Fruit fly (Drosophila melanogaster): Measurements from ENCODE around the gene mura.

Gene mura

DNA sequence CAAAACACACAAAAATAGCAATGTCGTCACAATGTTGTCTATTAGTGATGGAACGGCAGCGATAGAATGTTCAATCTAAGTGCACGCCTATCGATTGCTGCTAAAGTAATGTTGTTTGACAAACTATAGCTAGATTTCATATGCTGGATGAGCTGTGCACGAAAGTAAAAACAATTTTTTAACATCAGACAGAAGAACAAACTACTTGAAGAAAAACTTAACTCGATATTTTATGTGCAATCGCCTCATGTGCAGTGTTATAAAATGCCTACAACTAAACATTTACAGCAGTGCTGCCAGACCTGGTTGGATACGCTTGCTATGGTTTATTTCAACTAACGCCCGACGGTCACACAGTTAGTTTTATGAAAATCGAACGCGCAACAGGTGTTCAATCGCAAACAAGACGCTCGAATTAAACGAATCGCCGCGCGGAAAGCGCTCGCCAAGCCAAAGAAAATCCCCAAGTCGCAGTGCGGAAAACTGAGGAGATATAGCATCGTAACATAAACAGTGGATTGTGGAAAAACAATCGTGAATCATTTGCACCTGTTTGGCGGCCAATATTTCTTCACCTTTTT lies 39.4 kb upstream of the mura start, which contains the start of the genes bocks and CG8312 (continued):
- TF ChIP-seq Nf-YC (tag; optimal IDR thresholded peaks at IDR 0.05) (peak; percentile 61), CG11504 (tag; optimal IDR thresholded peaks at IDR 0.05) (no peak), CG8281 (tag; optimal IDR thresholded peaks at IDR 0.05) (no peak), btn (GFP tag; optimal IDR thresholded peaks at IDR 0.05) (no peak), ranshi (GFP tag; IDR thresholded peaks at IDR 0.05) (no peak), tna (GFP tag; IDR thresholded peaks at IDR 0.05; ENCODE audit: partially characterized antibody) (no peak), odd (GFP tag; optimal IDR thresholded peaks at IDR 0.05) (peak; percentile 12), CG1233 (GFP tag; optimal IDR thresholded peaks at IDR 0.05) (peak; percentile 35), pan (optimal IDR thresholded peaks at IDR 0.05) (no peak), pan (GFP tag; optimal IDR thresholded peaks at IDR 0.05 in 1 of 2, IDR thresholded peaks at IDR 0.05 in 1 of 2) (no peak), gro (GFP tag; optimal IDR thresholded peaks at IDR 0.05) (peak; percentile 69), sc (optimal IDR thresholded peaks at IDR 0.05) (no peak), sc (GFP tag; optimal IDR thresholded peaks at IDR 0.05) (no peak), ash1 (GFP tag; optimal IDR thresholded peaks at IDR 0.05) (no peak), CG8388 (GFP tag; optimal IDR thresholded peaks at IDR 0.05) (peak; percentile 1), cas (GFP tag; IDR thresholded peaks at IDR 0.05) (no peak), CG2712 (tag; optimal IDR thresholded peaks at IDR 0.05) (peak; percentile 54), sima (GFP tag; optimal IDR thresholded peaks at IDR 0.05) (no peak), CG12071 (GFP tag; optimal IDR thresholded peaks at IDR 0.05) (peak; percentile 17), CG32767 (GFP tag; IDR thresholded peaks at IDR 0.05) (no peak), CG3163 (GFP tag; optimal IDR thresholded peaks at IDR 0.05) (peak; percentile 47), CG3281 (GFP tag; optimal IDR thresholded peaks at IDR 0.05) (peak; percentile 19), CG6813 (GFP tag; optimal IDR thresholded peaks at IDR 0.05) (no peak), PHDP (tag; optimal IDR thresholded peaks at IDR 0.05) (peak; percentile 14), CG3065 (GFP tag; optimal IDR thresholded peaks at IDR 0.05) (no peak), CHES-1-like (GFP tag; optimal IDR thresholded peaks at IDR 0.05) (peak; percentile 85), CG31365 (tag; optimal IDR thresholded peaks at IDR 0.05) (no peak), yki (optimal IDR thresholded peaks at IDR 0.05) (no peak), dan (GFP tag; IDR thresholded peaks at IDR 0.05) (no peak), CG9817 (tag; optimal IDR thresholded peaks at IDR 0.05) (peak; percentile 29), CG31388 (GFP tag; optimal IDR thresholded peaks at IDR 0.05) (no peak), slp2 (GFP tag; optimal IDR thresholded peaks at IDR 0.05) (no peak), klu (GFP tag; IDR thresholded peaks at IDR 0.05) (no peak), lilli (GFP tag; optimal IDR thresholded peaks at IDR 0.05) (peak; percentile 69), B-H1 (GFP tag; IDR thresholded peaks at IDR 0.05) (no peak), CG1832 (GFP tag; optimal IDR thresholded peaks at IDR 0.05) (no peak), nerfin-2 (GFP tag; IDR thresholded peaks at IDR 0.05; ENCODE audit: partially characterized antibody) (no peak), wdn (GFP tag; IDR thresholded peaks at IDR 0.05) (no peak), CG31441 (GFP tag; IDR thresholded peaks at IDR 0.05) (no peak), CG14014 (GFP tag; IDR thresholded peaks at IDR 0.05) (no peak), CG12769 (tag; optimal IDR thresholded peaks at IDR 0.05) (peak; percentile 51), CG32532 (GFP tag; IDR thresholded peaks at IDR 0.05) (no peak), exex (tag; optimal IDR thresholded peaks at IDR 0.05) (no peak), CG43689 (GFP tag; IDR thresholded peaks at IDR 0.05) (no peak), ATbp (GFP tag; optimal IDR thresholded peaks at IDR 0.05) (no peak), nerfin-1 (tag; optimal IDR thresholded peaks at IDR 0.05) (peak; percentile 50), Bgb (GFP tag; IDR thresholded peaks at IDR 0.05; ENCODE audit: partially characterized antibody) (no peak), so (GFP tag; IDR thresholded peaks at IDR 0.05) (no peak), prd (optimal IDR thresholded peaks at IDR 0.05) (no peak), prd (GFP tag; IDR thresholded peaks at IDR 0.05) (no peak), CG4360 (GFP tag; IDR thresholded peaks at IDR 0.05) (no peak), CoRest (tag; optimal IDR thresholded peaks at IDR 0.05) (peak; percentile 47)
